Worm (Caenorhabditis elegans): ENCODE measurements around the gene nhr-167.

nhr-167 gene

ce11 chrX:11974629-11975085, 7.2 kb downstream of the nhr-167 start, which contains the start of gene set-6:
Gene set-6 (minus strand): TSS chrX:11974679.
- TF ChIP-seq mep-1 (tag; optimal IDR thresholded peaks at IDR 0.05) = no peak
- peak; percentile 85 for TF ChIP-seq ces-1 (GFP tag; optimal IDR thresholded peaks at IDR 0.05)
- no peak for TF ChIP-seq ceh-43 (GFP tag; optimal IDR thresholded peaks at IDR 0.05)
- TF ChIP-seq snpc-4 (tag; optimal IDR thresholded peaks at IDR 0.05) = no peak
- TF ChIP-seq nhr-237 (tag; optimal IDR thresholded peaks at IDR 0.05) = peak; percentile 13
- TF ChIP-seq cnd-1 (tag; optimal IDR thresholded peaks at IDR 0.05) = no peak

- TF ChIP-seq nhr-28 (tag; optimal IDR thresholded peaks at IDR 0.05) = no peak
- TF ChIP-seq nhr-76 (tag; optimal IDR thresholded peaks at IDR 0.05) = no peak
- no peak for TF ChIP-seq tbx-8 (GFP tag; optimal IDR thresholded peaks at IDR 0.05)
- no peak for TF ChIP-seq cnd-1 (tag; optimal IDR thresholded peaks at IDR 0.05)
- no peak for TF ChIP-seq zip-8 (tag; optimal IDR thresholded peaks at IDR 0.05)
- TF ChIP-seq unc-62 (GFP tag; optimal IDR thresholded peaks at IDR 0.05) = no peak
These were observed 10.6 kb downstream of the nhr-167 start for ce11 chrX:11971323-11971722.

DNA sequence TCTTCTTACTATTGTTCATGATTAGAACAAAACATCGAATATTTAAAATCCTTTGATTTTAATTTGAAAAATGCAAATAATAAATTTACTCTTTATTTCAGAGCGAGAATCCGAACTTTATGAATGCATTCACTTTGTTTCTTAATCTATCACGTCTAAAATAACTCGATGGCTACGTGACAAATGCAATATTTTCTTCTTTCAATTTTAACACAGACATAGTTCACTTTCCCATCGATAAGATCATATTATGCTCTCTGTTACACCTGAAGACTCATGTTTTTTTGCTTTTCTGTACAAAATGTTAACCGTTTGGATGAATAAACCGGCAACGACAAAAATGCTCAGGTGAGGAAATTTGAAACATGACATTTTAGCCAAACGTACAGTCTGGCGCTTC, 12.3 kb downstream of the nhr-167 start:
- no peak for TF ChIP-seq mep-1 (tag; optimal IDR thresholded peaks at IDR 0.05)
- TF ChIP-seq nhr-12 (tag; optimal IDR thresholded peaks at IDR 0.05) = no peak
- TF ChIP-seq ztf-11 (tag; optimal IDR thresholded peaks at IDR 0.05) = no peak
- TF ChIP-seq tbx-8 (GFP tag; optimal IDR thresholded peaks at IDR 0.05) = no peak
- no peak for TF ChIP-seq nhr-76 (tag; optimal IDR thresholded peaks at IDR 0.05)
- TF ChIP-seq pha-4 (tag; optimal IDR thresholded peaks at IDR 0.05) = no peak
- TF ChIP-seq cnd-1 (tag; optimal IDR thresholded peaks at IDR 0.05) = no peak
- no peak for TF ChIP-seq ceh-83 (GFP tag; optimal IDR thresholded peaks at IDR 0.05)
- TF ChIP-seq ces-1 (GFP tag; optimal IDR thresholded peaks at IDR 0.05) = no peak
- no peak for TF ChIP-seq nhr-237 (tag; optimal IDR thresholded peaks at IDR 0.05)
- TF ChIP-seq bed-3 (GFP tag; optimal IDR thresholded peaks at IDR 0.05) = no peak
- TF ChIP-seq flh-1 (GFP tag; optimal IDR thresholded peaks at IDR 0.05) = no peak
- TF ChIP-seq zip-8 (tag; optimal IDR thresholded peaks at IDR 0.05) = no peak
- no peak for TF ChIP-seq mab-5 (tag; optimal IDR thresholded peaks at IDR 0.05)
- no peak for TF ChIP-seq M03D4.4 (tag; optimal IDR thresholded peaks at IDR 0.05)

DNA sequence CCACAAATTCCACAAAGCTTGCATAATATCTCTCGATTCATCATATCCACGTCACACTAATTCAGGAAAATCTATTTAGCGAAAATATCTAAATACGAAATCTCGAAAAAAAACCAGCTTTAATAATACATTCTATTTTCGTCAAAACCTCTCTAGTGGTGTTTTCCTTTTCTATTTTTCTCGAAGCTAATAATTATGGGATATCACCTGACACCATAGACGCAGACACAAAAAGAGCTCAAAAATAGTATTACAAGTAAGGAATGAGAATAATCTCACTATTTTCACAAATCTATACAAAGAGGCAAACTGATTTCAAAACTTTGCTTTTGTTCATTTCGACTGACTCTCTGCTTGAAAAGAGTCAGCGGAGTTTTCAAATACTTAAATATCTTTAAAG, 12.8 kb downstream of the nhr-167 start:
- TF ChIP-seq ceh-43 (GFP tag; optimal IDR thresholded peaks at IDR 0.05) (no peak), unc-39 (tag; optimal IDR thresholded peaks at IDR 0.05) (no peak), nhr-28 (tag; optimal IDR thresholded peaks at IDR 0.05) (no peak), blmp-1 (tag; optimal IDR thresholded peaks at IDR 0.05) (no peak), mep-1 (tag; optimal IDR thresholded peaks at IDR 0.05) (no peak), snpc-4 (tag; optimal IDR thresholded peaks at IDR 0.05) (no peak), elt-3 (tag; optimal IDR thresholded peaks at IDR 0.05) (no peak), mls-2 (tag; optimal IDR thresholded peaks at IDR 0.05) (no peak), ztf-11 (tag; optimal IDR thresholded peaks at IDR 0.05) (no peak), M03D4.4 (tag; optimal IDR thresholded peaks at IDR 0.05) (no peak), drap-1 (GFP tag; optimal IDR thresholded peaks at IDR 0.05) (no peak), pha-4 (tag; optimal IDR thresholded peaks at IDR 0.05) (no peak), lsy-2 (tag; optimal IDR thresholded peaks at IDR 0.05) (no peak), zip-8 (tag; optimal IDR thresholded peaks at IDR 0.05) (no peak), nhr-2 (tag; optimal IDR thresholded peaks at IDR 0.05) (no peak), sptf-1 (tag; optimal IDR thresholded peaks at IDR 0.05) (no peak), cnd-1 (tag; optimal IDR thresholded peaks at IDR 0.05) (no peak), unc-62 (GFP tag; optimal IDR thresholded peaks at IDR 0.05) (no peak)

DNA sequence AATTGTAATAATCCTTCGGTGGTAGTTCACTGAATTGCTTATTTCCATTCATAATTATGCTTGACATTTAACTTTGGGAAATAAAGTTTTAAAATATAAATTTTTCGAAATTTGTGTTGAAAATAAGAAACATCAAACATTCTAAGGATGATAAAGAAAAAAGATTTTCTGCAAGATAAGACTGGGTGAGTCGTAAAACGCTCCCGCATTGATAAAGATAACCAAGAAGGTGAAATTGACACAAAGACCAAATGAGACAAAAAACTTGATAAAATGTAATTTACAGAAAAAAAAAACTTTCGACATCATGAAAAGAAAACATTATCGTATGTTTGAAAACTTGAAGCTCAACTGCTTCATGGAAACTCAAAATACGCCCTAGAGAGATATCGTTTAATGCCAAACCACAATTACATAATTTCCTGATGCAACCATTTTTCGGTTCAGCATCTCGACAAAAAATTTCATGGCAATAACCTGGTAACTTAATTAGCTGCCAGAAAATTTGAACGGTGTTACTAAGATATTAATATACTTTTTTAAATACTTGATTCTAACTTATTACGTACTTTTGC, 13.8 kb downstream of the nhr-167 start:
- TF ChIP-seq pha-4 (tag; optimal IDR thresholded peaks at IDR 0.05) (no peak), nhr-237 (tag; optimal IDR thresholded peaks at IDR 0.05) (no peak), mls-2 (tag; optimal IDR thresholded peaks at IDR 0.05) (no peak), ces-1 (GFP tag; optimal IDR thresholded peaks at IDR 0.05) (no peak), bed-3 (GFP tag; optimal IDR thresholded peaks at IDR 0.05) (no peak), nhr-12 (tag; optimal IDR thresholded peaks at IDR 0.05) (no peak), mep-1 (tag; optimal IDR thresholded peaks at IDR 0.05) (no peak), unc-120 (tag; optimal IDR thresholded peaks at IDR 0.05; ENCODE audit: poor library complexity, severe bottlenecking) (no peak)

DNA sequence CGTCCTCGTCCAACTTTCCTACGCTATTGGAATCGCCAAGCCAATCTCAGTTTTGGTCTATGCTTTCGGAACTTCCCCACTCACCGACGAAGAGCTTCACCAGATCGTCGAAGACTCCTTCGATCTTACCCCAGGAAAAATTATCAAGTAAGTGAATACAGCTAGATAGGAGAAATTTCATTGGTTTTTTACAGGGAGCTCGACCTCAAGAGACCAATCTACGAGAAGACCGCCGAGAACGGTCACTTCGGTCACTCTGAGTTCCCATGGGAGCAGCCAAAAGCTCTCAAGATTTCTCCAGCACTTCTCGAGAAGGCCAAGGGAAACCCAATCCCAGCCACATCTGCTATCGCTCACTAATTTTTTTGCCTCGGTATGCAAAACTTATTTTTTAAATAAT, 14.9 kb downstream of the nhr-167 start:
- TF ChIP-seq nhr-12 (tag; optimal IDR thresholded peaks at IDR 0.05) (no peak), ham-2 (GFP tag; optimal IDR thresholded peaks at IDR 0.05) (no peak), lsy-2 (tag; optimal IDR thresholded peaks at IDR 0.05) (no peak), nhr-237 (tag; optimal IDR thresholded peaks at IDR 0.05) (no peak), M03D4.4 (tag; optimal IDR thresholded peaks at IDR 0.05) (no peak), sptf-1 (tag; optimal IDR thresholded peaks at IDR 0.05) (no peak), bed-3 (GFP tag; optimal IDR thresholded peaks at IDR 0.05) (no peak), mep-1 (tag; optimal IDR thresholded peaks at IDR 0.05) (no peak), drap-1 (GFP tag; optimal IDR thresholded peaks at IDR 0.05) (no peak)
